Worm (Caenorhabditis elegans): ENCODE data around the gene F46C3.2.
"Not testable (repeated sequence)": the region's sequence is repeated elsewhere in the genome, so short reads cannot be mapped to it uniquely, and the experiment has no call there.

Gene F46C3.2

DNA sequence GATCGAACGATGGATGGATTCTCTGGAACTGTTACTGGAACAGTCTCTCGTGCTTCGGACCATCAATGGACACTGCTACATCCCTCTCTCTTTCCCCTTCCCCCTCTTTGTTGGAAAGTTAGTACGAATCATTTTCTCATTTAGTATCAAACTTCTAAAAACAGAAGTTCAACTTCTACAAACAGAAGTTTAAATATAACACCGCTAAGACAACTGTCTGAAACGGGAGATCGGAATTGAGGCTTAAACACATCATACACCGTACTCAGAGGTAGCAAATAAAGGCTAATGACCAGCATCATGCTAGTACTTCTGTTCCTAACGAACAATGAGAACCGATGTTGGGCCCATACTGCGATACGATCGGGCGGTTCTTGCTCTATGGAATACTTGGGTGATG lies 21.2 kb upstream of the F46C3.2 start, which contains the start of gene F46C3.7:
Gene F46C3.7, plus strand, starts transcription at position 301 of the 400 bp plus-strand sequence.
- TF ChIP-seq ama-1 (optimal IDR thresholded peaks at IDR 0.05); zip-11 (GFP tag; IDR thresholded peaks at IDR 0.05); mdt-29 (GFP tag; IDR thresholded peaks at IDR 0.05): not testable (repeated sequence)

DNA sequence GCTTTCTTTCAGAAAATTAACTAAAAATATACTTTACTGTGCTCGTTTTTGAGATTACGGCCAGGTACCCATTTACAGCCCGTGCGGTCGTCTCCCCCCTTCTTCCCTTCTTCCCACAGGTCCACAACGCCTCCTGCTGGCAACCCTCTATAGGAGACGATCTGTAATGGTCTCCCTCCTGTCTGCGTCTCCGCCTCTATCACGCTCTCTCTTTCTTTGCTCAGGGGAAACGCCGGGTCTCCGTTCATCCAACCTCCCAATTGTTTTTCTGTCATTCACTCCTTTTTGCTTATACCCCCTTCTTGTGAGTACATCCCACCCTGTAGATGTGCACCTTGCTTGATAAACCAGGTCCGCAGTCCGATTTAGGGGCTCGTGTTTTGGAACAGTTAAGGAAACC lies 20.4 kb upstream of the F46C3.2 start:
- TF ChIP-seq set-16 (GFP tag; IDR thresholded peaks at IDR 0.05): 0 out of 2 replicates have a peak, but pooled peaks have one; percentile 5
- TF ChIP-seq egl-43 (GFP tag; IDR thresholded peaks at IDR 0.05): 0 out of 2 replicates have a peak, but pooled peaks have one; percentile 32

ce11 chrX:11437716-11438115 lies 19.1 kb upstream of the F46C3.2 start:
- TF ChIP-seq nhr-42 (GFP tag; IDR thresholded peaks at IDR 0.05): no peak
- no peak for TF ChIP-seq vab-7 (GFP tag; IDR thresholded peaks at IDR 0.05)
- no peak for TF ChIP-seq nhr-11 (tag; optimal IDR thresholded peaks at IDR 0.05)
- TF ChIP-seq hlh-11 (tag; optimal IDR thresholded peaks at IDR 0.05): no peak
- TF ChIP-seq ztf-7 (tag; optimal IDR thresholded peaks at IDR 0.05): no peak
- no peak for TF ChIP-seq mdl-1 (tag; optimal IDR thresholded peaks at IDR 0.05)
- no peak for TF ChIP-seq ces-1 (GFP tag; optimal IDR thresholded peaks at IDR 0.05)
- TF ChIP-seq tag-97 (GFP tag; IDR thresholded peaks at IDR 0.05): no peak
- TF ChIP-seq unc-39 (tag; optimal IDR thresholded peaks at IDR 0.05): no peak
- TF ChIP-seq mes-2 (tag; optimal IDR thresholded peaks at IDR 0.05; ENCODE audit: poor library complexity, severe bottlenecking): no peak

ce11 chrX:11435488-11435887 lies 16.9 kb upstream of the F46C3.2 start:
- TF ChIP-seq aha-1 (tag) (peak; percentile 95), egl-43 (GFP tag; IDR thresholded peaks at IDR 0.05) (no peak)

ce11 chrX:11433488-11433887 lies 14.9 kb upstream of the F46C3.2 start, which contains the start of gene hum-4:
Gene hum-4 (minus strand): TSS chrX:11433588.
- no peak for TF ChIP-seq mdl-1 (tag; optimal IDR thresholded peaks at IDR 0.05)
- TF ChIP-seq mep-1 (tag; optimal IDR thresholded peaks at IDR 0.05): no peak
- no peak for TF ChIP-seq D1046.2 (GFP tag; IDR thresholded peaks at IDR 0.05)
- TF ChIP-seq daf-8 (GFP tag; IDR thresholded peaks at IDR 0.05): no peak
- no peak for TF ChIP-seq ceh-82 (tag; optimal IDR thresholded peaks at IDR 0.05)
- TF ChIP-seq egl-43 (GFP tag; IDR thresholded peaks at IDR 0.05): no peak
- TF ChIP-seq attf-4 (tag; optimal IDR thresholded peaks at IDR 0.05): no peak
- no peak for TF ChIP-seq R02D3.7 (tag; optimal IDR thresholded peaks at IDR 0.05)
- TF ChIP-seq sdz-12 (GFP tag; optimal IDR thresholded peaks at IDR 0.05): no peak
- no peak for TF ChIP-seq Y5F2A.4 (GFP tag; optimal IDR thresholded peaks at IDR 0.05)
- no peak for TF ChIP-seq madf-5 (GFP tag; IDR thresholded peaks at IDR 0.05)

DNA sequence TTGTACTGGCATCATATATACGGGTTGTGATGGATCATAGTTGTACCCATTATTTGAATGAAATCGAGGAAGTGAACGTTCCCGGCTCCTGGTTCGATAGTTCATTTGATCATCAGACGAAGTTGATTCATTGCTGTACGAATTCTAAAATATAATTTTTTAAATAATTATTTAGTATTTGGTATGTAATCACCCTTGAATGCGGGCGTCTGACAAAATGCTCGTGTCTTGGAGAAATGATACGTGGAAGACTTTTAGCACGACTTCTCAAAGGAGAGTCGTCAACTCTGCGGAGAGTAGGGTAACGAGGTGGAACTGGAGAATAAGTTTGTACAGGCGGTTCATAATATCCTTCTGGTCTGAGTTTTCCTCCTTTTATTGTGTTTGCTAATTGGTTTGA lies 9.0 kb upstream of the F46C3.2 start:
- TF ChIP-seq daf-19 (GFP tag; conservative IDR thresholded peaks at IDR 0.05) (no peak), nhr-77 (tag; optimal IDR thresholded peaks at IDR 0.05) (no peak), daf-8 (GFP tag; IDR thresholded peaks at IDR 0.05) (no peak), daf-16 (GFP tag; optimal IDR thresholded peaks at IDR 0.05) (no peak), daf-16 (tag; optimal IDR thresholded peaks at IDR 0.05) (no peak), mdt-29 (GFP tag; IDR thresholded peaks at IDR 0.05) (no peak), aha-1 (tag) (peak; percentile 93), egl-27 (tag; optimal IDR thresholded peaks at IDR 0.05) (no peak), spr-1 (tag; optimal IDR thresholded peaks at IDR 0.05) (no peak)

DNA sequence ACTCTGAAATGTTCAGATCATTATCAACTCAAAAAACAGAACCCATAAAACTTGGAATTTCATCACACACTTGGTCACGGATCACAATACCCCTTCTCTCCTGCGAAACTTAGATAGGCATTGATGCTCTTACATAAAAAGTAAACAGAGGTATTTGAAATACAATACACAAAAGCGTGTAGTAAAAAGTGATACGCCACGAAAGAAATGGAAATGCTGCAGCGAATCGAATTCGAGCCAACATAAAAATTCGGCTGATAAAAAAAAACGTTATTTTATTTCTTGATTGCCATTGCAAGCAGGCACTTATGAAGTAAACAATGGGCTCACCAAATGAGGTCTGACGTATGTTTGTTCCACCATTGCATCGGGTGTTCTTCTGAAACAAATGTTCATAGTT lies 8.1 kb upstream of the F46C3.2 start:
- TF ChIP-seq pqm-1 (tag; optimal IDR thresholded peaks at IDR 0.05) (peak; percentile 36), nhr-77 (tag; optimal IDR thresholded peaks at IDR 0.05) (no peak), attf-4 (tag; optimal IDR thresholded peaks at IDR 0.05) (no peak), daf-16 (GFP tag; optimal IDR thresholded peaks at IDR 0.05) (no peak), daf-16 (tag; optimal IDR thresholded peaks at IDR 0.05) (peak; percentile 86), dmd-8 (GFP tag; IDR thresholded peaks at IDR 0.05) (no peak), nhr-111 (GFP tag; optimal IDR thresholded peaks at IDR 0.05) (no peak), hlh-11 (tag; optimal IDR thresholded peaks at IDR 0.05) (peak; percentile 20), vab-7 (GFP tag; IDR thresholded peaks at IDR 0.05) (no peak), aha-1 (tag) (peak; percentile 45), tag-97 (GFP tag; IDR thresholded peaks at IDR 0.05) (no peak), zip-2 (tag; optimal IDR thresholded peaks at IDR 0.05) (no peak), nhr-28 (tag; optimal IDR thresholded peaks at IDR 0.05) (peak; percentile 14)

Measured in whole organism, L4 larva.